Worm (Caenorhabditis elegans) whole organism, early embryonic: Measurements from ENCODE around the gene H23L24.4.

Experiments used
- ama-1 ChIP-seq: fragments of 150-350 bp; optimal IDR thresholded peaks from 2 replicates; lab custom pipeline; 2014
- ceh-13 ChIP-seq: fragments of 200-800 bp; sonication (Bioruptor generic); optimal IDR thresholded peaks from 2 replicates; lab custom pipeline; 2018; ENCODE audit warnings: mild to moderate bottlenecking, missing genetic modification characterization, missing compliant biosample characterization
- hnd-1 ChIP-seq: sonication (generic microtip); optimal IDR thresholded peaks from 2 replicates; lab custom pipeline; 2016; ENCODE audit warnings: missing genetic modification characterization, missing compliant biosample characterization
- tra-4 ChIP-seq: sonication (generic microtip); optimal IDR thresholded peaks from 2 replicates; lab custom pipeline; 2017; ENCODE audit warnings: missing genetic modification characterization, missing compliant biosample characterization

ce11 chrIV:8748967-8749366, 43.6 kb upstream of the H23L24.4 start:
- TF ChIP-seq ama-1 (lab: Kevin White, UChicago) = no peak
- no peak for TF ChIP-seq hnd-1 (tag; lab: Kevin White, UChicago)
- no peak for TF ChIP-seq ceh-13 (GFP tag; lab: Kevin White, UChicago)
- no peak for TF ChIP-seq tra-4 (tag; lab: Kevin White, UChicago)
